Worm (Caenorhabditis elegans) whole organism, early embryonic: ENCODE measurements around the gene E02H9.7.
A peak's percentile ranks its signal among the peaks of the same experiment; 100 is the strongest.

Experiments used
- B0310.2 ChIP-seq: sonication (generic microtip); optimal IDR thresholded peaks from 2 replicates; lab custom pipeline; 2016; ENCODE audit warnings: mild to moderate bottlenecking, missing genetic modification characterization, missing compliant biosample characterization
- F13C5.2 ChIP-seq: sonication (generic microtip); optimal IDR thresholded peaks from 2 replicates; lab custom pipeline; 2017; ENCODE audit warnings: mild to moderate bottlenecking, missing genetic modification characterization, inconsistent platforms, missing compliant biosample characterization
- aly-1 ChIP-seq: sonication (generic microtip); optimal IDR thresholded peaks from 2 replicates; lab custom pipeline; 2016; ENCODE audit warnings: missing genetic modification characterization, missing compliant biosample characterization
- ama-1 ChIP-seq: fragments of 150-350 bp; optimal IDR thresholded peaks from 2 replicates; lab custom pipeline; 2014
- ceh-13 ChIP-seq: fragments of 200-800 bp; sonication (Bioruptor generic); optimal IDR thresholded peaks from 2 replicates; lab custom pipeline; 2018; ENCODE audit warnings: mild to moderate bottlenecking, missing genetic modification characterization, missing compliant biosample characterization
- ceh-36 ChIP-seq: sonication (generic microtip); optimal IDR thresholded peaks from 2 replicates; lab custom pipeline; 2016; ENCODE audit warnings: missing genetic modification characterization, inconsistent platforms, missing compliant biosample characterization
- ets-7 ChIP-seq: sonication (generic microtip); optimal IDR thresholded peaks from 2 replicates; lab custom pipeline; 2016; ENCODE audit warnings: missing genotype, missing genetic modification characterization, missing compliant biosample characterization
- flt-1 ChIP-seq: fragments of 200-800 bp; sonication (Bioruptor generic); IDR thresholded peaks from 2 replicates; pipeline ENCODE4 v1.3.6; 2022; ENCODE audit warnings: missing genetic modification characterization, missing compliant biosample characterization
- hmbx-1 ChIP-seq: sonication (generic microtip); optimal IDR thresholded peaks from 2 replicates; lab custom pipeline; 2016; ENCODE audit warnings: mild to moderate bottlenecking, missing genetic modification characterization, missing compliant biosample characterization
- hmg-4 ChIP-seq: fragments of 200-800 bp; sonication (Bioruptor generic); optimal IDR thresholded peaks from 2 replicates; lab custom pipeline; 2018; ENCODE audit warnings: mild to moderate bottlenecking, missing genetic modification characterization, missing compliant biosample characterization
- hnd-1 ChIP-seq: sonication (generic microtip); optimal IDR thresholded peaks from 2 replicates; lab custom pipeline; 2016; ENCODE audit warnings: missing genetic modification characterization, missing compliant biosample characterization
- pes-1 ChIP-seq: fragments of 200-800 bp; sonication (Bioruptor generic); IDR thresholded peaks from 2 replicates; pipeline ENCODE4 v1.3.6; 2022; ENCODE audit warnings: missing genetic modification reagents, missing genetic modification characterization, missing compliant biosample characterization
- scrt-1 ChIP-seq: fragments of 200-800 bp; sonication (Bioruptor generic); IDR thresholded peaks from 2 replicates; pipeline ENCODE4 v1.3.6; 2022; ENCODE audit warnings: missing genetic modification characterization, missing compliant biosample characterization
- sea-1 ChIP-seq: fragments of 200-800 bp; sonication (Bioruptor generic); conservative IDR thresholded peaks from 2 replicates; pipeline ENCODE4 v1.3.6; 2022; ENCODE audit warnings: missing genetic modification characterization, missing compliant biosample characterization
- tbx-11 ChIP-seq: fragments of 200-800 bp; sonication (Bioruptor generic); IDR thresholded peaks from 2 replicates; pipeline ENCODE4 v1.3.6; 2022; ENCODE audit warnings: missing genetic modification characterization, missing compliant biosample characterization
- tbx-37 ChIP-seq: fragments of 200-800 bp; sonication (Bioruptor generic); conservative IDR thresholded peaks from 2 replicates; pipeline ENCODE4 v1.3.6; 2022; ENCODE audit warnings: missing genetic modification reagents, missing genetic modification characterization, missing compliant biosample characterization
- tra-4 ChIP-seq: sonication (generic microtip); optimal IDR thresholded peaks from 2 replicates; lab custom pipeline; 2017; ENCODE audit warnings: missing genetic modification characterization, missing compliant biosample characterization

E02H9.7 gene

ce11 chrIII:2445574-2446259 lies at the start of gene E02H9.7, which contains the start of gene klo-2:
Gene E02H9.7, minus strand, starts transcription at chrIII:2445674.
Gene klo-2, plus strand, starts transcription at chrIII:2446209.
- TF ChIP-seq ets-7, result no peak
- TF ChIP-seq flt-1, result no peak
- no peak for TF ChIP-seq ceh-13 (GFP tag; lab: Kevin White, UChicago)
- TF ChIP-seq ama-1 (lab: Kevin White, UChicago), result no peak
- TF ChIP-seq B0310.2, result no peak
- no peak for TF ChIP-seq tbx-37 (GFP tag; lab: Robert Waterston, UW)
- TF ChIP-seq hmbx-1, result no peak
- no peak for TF ChIP-seq tbx-11 (GFP tag; lab: Robert Waterston, UW)
- no peak for TF ChIP-seq aly-1 (tag; lab: Kevin White, UChicago)
- no peak for TF ChIP-seq hmg-4 (GFP tag; lab: Kevin White, UChicago)
- TF ChIP-seq F13C5.2 (tag; lab: Kevin White, UChicago), result no peak
- no peak for TF ChIP-seq ceh-36 (tag; lab: Kevin White, UChicago)
- TF ChIP-seq sea-1 (GFP tag; lab: Robert Waterston, UW), result no peak
- TF ChIP-seq scrt-1, result no peak
- TF ChIP-seq hnd-1 (tag; lab: Kevin White, UChicago), result no peak
- no peak for TF ChIP-seq tra-4 (tag; lab: Kevin White, UChicago)

DNA sequence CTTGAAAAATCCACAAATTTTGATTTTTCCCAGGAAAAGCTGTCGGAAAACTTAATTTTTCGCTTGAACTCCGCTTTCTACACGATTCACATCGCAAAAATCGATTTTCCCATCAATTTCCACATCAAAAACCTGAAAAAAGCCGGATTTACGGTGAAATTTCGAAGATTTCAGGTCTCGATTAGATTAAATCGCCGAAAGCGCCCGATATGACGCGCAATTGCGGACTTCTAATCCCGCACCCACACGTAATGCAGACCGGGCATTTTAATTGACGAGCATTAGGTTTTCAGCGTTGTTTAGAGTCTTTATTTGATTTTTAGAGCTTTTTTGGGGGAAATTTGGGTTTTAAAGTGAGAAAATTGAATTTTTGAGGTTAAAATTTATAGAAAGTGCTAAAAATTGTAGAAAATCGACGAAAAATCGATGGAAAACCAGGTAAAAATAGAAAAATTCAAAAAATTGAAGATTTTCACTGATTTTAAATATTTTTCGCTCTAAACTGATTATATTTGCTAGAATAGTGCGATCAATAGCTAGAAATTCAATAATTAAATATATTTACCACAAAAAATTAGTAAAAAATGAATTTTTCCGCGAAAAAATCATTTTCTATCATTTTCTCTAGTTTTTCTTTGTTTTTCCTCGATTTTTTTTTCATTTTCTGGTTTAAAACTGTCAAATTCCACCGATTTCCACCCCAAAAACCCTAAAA lies 41.7 kb upstream of the E02H9.7 start, which contains the start of gene Y54F10AL.1:
Gene Y54F10AL.1, plus strand, starts transcription at position 665 of the 715 bp plus-strand sequence.
- TF ChIP-seq ama-1 (lab: Kevin White, UChicago) (no peak), ceh-36 (tag; lab: Kevin White, UChicago) (peak; percentile 33)

ce11 chrIII:2482754-2483153 lies 37.3 kb upstream of the E02H9.7 start:
- TF ChIP-seq tbx-11 (GFP tag; lab: Robert Waterston, UW) (no peak), pes-1 (GFP tag; lab: Robert Waterston, UW) (no peak), F13C5.2 (tag; lab: Kevin White, UChicago) (no peak), aly-1 (tag; lab: Kevin White, UChicago) (no peak)

DNA sequence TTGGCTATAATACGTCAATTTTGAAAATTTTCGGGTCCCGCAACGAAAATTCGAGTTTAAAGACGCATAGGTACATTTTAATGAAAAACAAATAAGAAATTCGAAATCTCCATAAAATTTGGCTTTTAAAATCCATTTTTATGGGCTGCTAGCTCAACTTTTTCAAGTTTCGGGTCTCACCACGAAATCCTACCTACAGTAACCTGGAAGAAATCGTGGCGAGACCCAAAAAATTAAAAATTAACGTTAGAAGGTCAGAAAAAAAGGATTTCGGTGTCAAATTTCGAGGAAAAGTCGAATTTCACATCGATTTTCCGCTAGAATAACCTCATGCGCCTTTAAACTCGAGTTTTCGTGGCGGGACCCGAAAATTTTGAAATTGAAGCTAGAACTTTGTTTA lies 36.7 kb upstream of the E02H9.7 start:
- TF ChIP-seq tra-4 (tag; lab: Kevin White, UChicago), result no peak
- TF ChIP-seq tbx-11 (GFP tag; lab: Robert Waterston, UW), result no peak
- no peak for TF ChIP-seq tbx-37 (GFP tag; lab: Robert Waterston, UW)
- no peak for TF ChIP-seq sea-1 (GFP tag; lab: Robert Waterston, UW)
- TF ChIP-seq hmg-4 (GFP tag; lab: Kevin White, UChicago), result no peak
- no peak for TF ChIP-seq flt-1
- TF ChIP-seq aly-1 (tag; lab: Kevin White, UChicago), result no peak
- no peak for TF ChIP-seq hmbx-1

- TF ChIP-seq hmbx-1, result no peak
- no peak for TF ChIP-seq tbx-37 (GFP tag; lab: Robert Waterston, UW)
- TF ChIP-seq sea-1 (GFP tag; lab: Robert Waterston, UW), result no peak
- TF ChIP-seq hmg-4 (GFP tag; lab: Kevin White, UChicago), result no peak
- TF ChIP-seq hnd-1 (tag; lab: Kevin White, UChicago), result no peak
- TF ChIP-seq scrt-1, result no peak
- TF ChIP-seq ets-7, result no peak
- TF ChIP-seq ama-1 (lab: Kevin White, UChicago), result no peak
- no peak for TF ChIP-seq flt-1
- no peak for TF ChIP-seq pes-1 (GFP tag; lab: Robert Waterston, UW)
- no peak for TF ChIP-seq F13C5.2 (tag; lab: Kevin White, UChicago)
- TF ChIP-seq aly-1 (tag; lab: Kevin White, UChicago), result no peak
- TF ChIP-seq tbx-11 (GFP tag; lab: Robert Waterston, UW), result no peak
- no peak for TF ChIP-seq B0310.2
- TF ChIP-seq ceh-36 (tag; lab: Kevin White, UChicago), result no peak
- TF ChIP-seq tra-4 (tag; lab: Kevin White, UChicago), result no peak
- no peak for TF ChIP-seq ceh-13 (GFP tag; lab: Kevin White, UChicago)
Observed at ce11 chrIII:2478605-2479004, 33.1 kb upstream of the E02H9.7 start.

- TF ChIP-seq ceh-36 (tag; lab: Kevin White, UChicago) (no peak), ceh-13 (GFP tag; lab: Kevin White, UChicago) (no peak), tra-4 (tag; lab: Kevin White, UChicago) (no peak), tbx-11 (GFP tag; lab: Robert Waterston, UW) (no peak), sea-1 (GFP tag; lab: Robert Waterston, UW) (no peak), hmg-4 (GFP tag; lab: Kevin White, UChicago) (no peak), flt-1 (no peak), aly-1 (tag; lab: Kevin White, UChicago) (no peak), pes-1 (GFP tag; lab: Robert Waterston, UW) (no peak), B0310.2 (no peak), F13C5.2 (tag; lab: Kevin White, UChicago) (no peak), scrt-1 (no peak), ama-1 (lab: Kevin White, UChicago) (no peak), hmbx-1 (no peak), tbx-37 (GFP tag; lab: Robert Waterston, UW) (no peak), hnd-1 (tag; lab: Kevin White, UChicago) (no peak), ets-7 (no peak)
Observed at ce11 chrIII:2477303-2477702, 31.8 kb upstream of the E02H9.7 start.

ce11 chrIII:2474781-2475180 lies 29.3 kb upstream of the E02H9.7 start:
- TF ChIP-seq ceh-13 (GFP tag; lab: Kevin White, UChicago), result no peak
- no peak for TF ChIP-seq tra-4 (tag; lab: Kevin White, UChicago)
- TF ChIP-seq scrt-1, result no peak
- TF ChIP-seq flt-1, result no peak
- TF ChIP-seq hmbx-1, result no peak
- no peak for TF ChIP-seq tbx-11 (GFP tag; lab: Robert Waterston, UW)
- no peak for TF ChIP-seq ama-1 (lab: Kevin White, UChicago)
- TF ChIP-seq hmg-4 (GFP tag; lab: Kevin White, UChicago), result no peak
- TF ChIP-seq ets-7, result no peak
- TF ChIP-seq B0310.2, result no peak
- no peak for TF ChIP-seq F13C5.2 (tag; lab: Kevin White, UChicago)
- no peak for TF ChIP-seq aly-1 (tag; lab: Kevin White, UChicago)
- no peak for TF ChIP-seq sea-1 (GFP tag; lab: Robert Waterston, UW)
